Fruit fly (Drosophila melanogaster) S2 (cell line): ENCODE measurements around the gene lark.

Experiments
- CG8478 ChIP-seq: fragments of >200 bp; optimal IDR thresholded peaks from 2 replicates; lab custom pipeline; 2018
- CTCF ChIP-seq, 2 experiments: fragments of >200 bp; optimal IDR thresholded peaks; 2 replicates each; lab custom pipeline; 2018

dm6 chr3L:7368934-7369333, 29.9 kb downstream of the lark start, which contains the start of gene Sh3beta:
- no peak for TF ChIP-seq CG8478 (lab: Kevin White, UChicago)
- no peak for TF ChIP-seq CTCF (optimal IDR thresholded peaks at IDR 0.05; lab: Kevin White, UChicago)
